Fruit fly (Drosophila melanogaster): ENCODE data around the gene Jwa.

Gene Jwa

DNA sequence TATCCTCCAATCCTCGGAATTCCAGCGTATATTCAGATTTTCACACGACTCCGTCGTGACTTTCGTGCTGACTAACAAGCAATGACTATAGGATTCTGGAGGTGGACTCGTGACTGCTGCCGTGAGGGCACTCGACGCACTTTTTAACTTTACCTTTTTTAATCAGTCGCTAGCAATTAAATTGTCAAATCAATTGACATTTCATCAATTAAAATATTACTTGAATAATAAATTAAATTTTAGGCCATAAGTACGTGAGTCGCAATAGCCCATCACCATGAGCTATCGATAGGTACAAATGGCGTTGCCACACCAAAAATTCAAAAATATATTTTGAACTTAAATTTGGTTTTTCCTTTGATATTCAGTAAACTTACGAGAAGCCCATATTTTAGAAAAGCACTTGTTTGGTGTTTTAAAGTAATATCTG lies at the start of gene Jwa (continued):
- TF ChIP-seq CG8290 (GFP tag; optimal IDR thresholded peaks at IDR 0.05) (peak; percentile 89), CG8290 (tag; optimal IDR thresholded peaks at IDR 0.05) (peak; percentile 69 to 92), Ets97D (GFP tag; optimal IDR thresholded peaks at IDR 0.05) (peak; percentile 77), caup (GFP tag; optimal IDR thresholded peaks at IDR 0.05; ENCODE audit: severe bottlenecking) (peak; percentile 91), fd64A (GFP tag; optimal IDR thresholded peaks at IDR 0.05) (no peak), Hr39 (optimal IDR thresholded peaks at IDR 0.05) (no peak), CG13287 (GFP tag; IDR thresholded peaks at IDR 0.05; ENCODE audit: partially characterized antibody) (peak; percentile 100), z (GFP tag; IDR thresholded peaks at IDR 0.05) (no peak), CG14667 (GFP tag; IDR thresholded peaks at IDR 0.05) (peak; percentile 80), CG4707 (GFP tag; optimal IDR thresholded peaks at IDR 0.05) (peak; percentile 42), ham (GFP tag; IDR thresholded peaks at IDR 0.05) (peak; percentile 88), pan (optimal IDR thresholded peaks at IDR 0.05) (no peak), pan (GFP tag; optimal IDR thresholded peaks at IDR 0.05 in 1 of 2, IDR thresholded peaks at IDR 0.05 in 1 of 2) (peak in 1 of 2 experiments; percentile 87), Optix (GFP tag; IDR thresholded peaks at IDR 0.05) (peak; percentile 98), CG3995 (GFP tag; optimal IDR thresholded peaks at IDR 0.05) (peak; percentile 67), wor (GFP tag; IDR thresholded peaks at IDR 0.05) (peak; percentile 80), Dad (GFP tag; optimal IDR thresholded peaks at IDR 0.05) (peak; percentile 76), CG32772 (GFP tag; IDR thresholded peaks at IDR 0.05) (peak; percentile 88), Blimp-1 (GFP tag; optimal IDR thresholded peaks at IDR 0.05) (peak; percentile 71), CG9797 (GFP tag; optimal IDR thresholded peaks at IDR 0.05) (peak; percentile 12), Kr (GFP tag; optimal IDR thresholded peaks at IDR 0.05) (no peak), Dip3 (GFP tag; optimal IDR thresholded peaks at IDR 0.05) (peak; percentile 94), tio (GFP tag; optimal IDR thresholded peaks at IDR 0.05) (peak; percentile 95), H15 (GFP tag; IDR thresholded peaks at IDR 0.05) (peak; percentile 88), lmd (GFP tag; IDR thresholded peaks at IDR 0.05) (peak; percentile 91), H2.0 (GFP tag; IDR thresholded peaks at IDR 0.05) (peak; percentile 92), lola (GFP tag; optimal IDR thresholded peaks at IDR 0.05) (peak in 1 of 3 experiments; percentile 95), crp (GFP tag; optimal IDR thresholded peaks at IDR 0.05) (peak in 1 of 2 experiments; percentile 52), otp (GFP tag; IDR thresholded peaks at IDR 0.05) (peak; percentile 96), ftz-f1 (GFP tag; optimal IDR thresholded peaks at IDR 0.05) (peak; percentile 59), Ravus (GFP tag; IDR thresholded peaks at IDR 0.05) (peak; percentile 53), CG4404 (GFP tag; IDR thresholded peaks at IDR 0.05) (peak; percentile 94), CG42726 (GFP tag; IDR thresholded peaks at IDR 0.05; ENCODE audit: partially characterized antibody) (peak; percentile 91), tgo (GFP tag; IDR thresholded peaks at IDR 0.05) (peak; percentile 91), sug (tag; optimal IDR thresholded peaks at IDR 0.05) (peak; percentile 91), CG14710 (tag; optimal IDR thresholded peaks at IDR 0.05) (peak; percentile 88), Dp (GFP tag; optimal IDR thresholded peaks at IDR 0.05) (peak; percentile 83), CG16863 (GFP tag; optimal IDR thresholded peaks at IDR 0.05) (peak; percentile 84), Chrac-16 (GFP tag; optimal IDR thresholded peaks at IDR 0.05) (peak; percentile 99), dm (GFP tag; optimal IDR thresholded peaks at IDR 0.05) (peak; percentile 92), hb (GFP tag; IDR thresholded peaks at IDR 0.05; ENCODE audit: partially characterized antibody) (peak; percentile 99), CG32767 (GFP tag; IDR thresholded peaks at IDR 0.05) (peak; percentile 85), Nf-YC (tag; optimal IDR thresholded peaks at IDR 0.05) (peak; percentile 74), fd96Cb (tag; optimal IDR thresholded peaks at IDR 0.05) (peak; percentile 87), Dll (GFP tag; IDR thresholded peaks at IDR 0.05; ENCODE audit: partially characterized antibody) (peak; percentile 100), ash1 (GFP tag; optimal IDR thresholded peaks at IDR 0.05) (no peak), Elba2 (GFP tag; optimal IDR thresholded peaks at IDR 0.05) (peak; percentile 75), Hand (GFP tag; optimal IDR thresholded peaks at IDR 0.05) (peak; percentile 82), Hr78 (GFP tag; optimal IDR thresholded peaks at IDR 0.05) (no peak), bowl (GFP tag; IDR thresholded peaks at IDR 0.05) (peak; percentile 90), Dfd (GFP tag; optimal IDR thresholded peaks at IDR 0.05) (no peak)

Measured in whole organism, embryonic.